Worm (Caenorhabditis elegans): ENCODE results near the gene rheb-1.
A peak's percentile ranks its signal among the peaks of the same experiment; 100 is the strongest.

rheb-1 gene

DNA sequence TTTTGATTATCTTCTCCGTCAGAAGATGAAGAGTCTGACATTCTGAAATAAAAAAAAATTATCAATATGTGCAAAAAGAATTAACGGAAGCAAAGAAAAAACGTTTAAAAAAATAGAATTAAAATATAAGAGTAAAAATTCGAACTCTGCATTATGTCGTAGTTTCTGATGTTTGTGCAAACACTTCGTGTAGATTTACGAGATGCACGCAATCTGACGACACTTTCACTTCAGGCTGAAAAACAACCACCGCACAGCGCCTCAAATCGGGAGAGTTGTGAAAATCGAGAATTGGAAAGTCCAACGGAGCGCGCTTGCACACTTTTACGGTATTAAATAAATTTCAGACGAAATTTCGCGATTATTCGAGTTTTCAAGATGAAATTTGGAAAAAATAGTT lies 49.2 kb downstream of the rheb-1 start, which contains the start of gene T26G10.1 (continued):
- TF ChIP-seq tbx-2 (tag; optimal IDR thresholded peaks at IDR 0.05) (peak; percentile 80), vab-15 (tag; optimal IDR thresholded peaks at IDR 0.05) (no peak), swsn-7 (tag; optimal IDR thresholded peaks at IDR 0.05) (peak; percentile 84), snpc-4 (tag; optimal IDR thresholded peaks at IDR 0.05) (peak; percentile 80), fkh-10 (GFP tag; optimal IDR thresholded peaks at IDR 0.05) (no peak), nhr-19 (GFP tag; conservative IDR thresholded peaks at IDR 0.05) (peak; percentile 91), pag-3 (tag; optimal IDR thresholded peaks at IDR 0.05; ENCODE audit: borderline replicate concordance, insufficient read depth) (no peak), mdl-1 (tag; optimal IDR thresholded peaks at IDR 0.05) (peak in 1 of 2 experiments; percentile 11), efl-3 (GFP tag; optimal IDR thresholded peaks at IDR 0.05) (no peak), pqm-1 (tag; optimal IDR thresholded peaks at IDR 0.05) (no peak), elt-3 (tag; optimal IDR thresholded peaks at IDR 0.05) (peak in 1 of 6 experiments; percentile 33), egl-13 (tag; optimal IDR thresholded peaks at IDR 0.05) (peak; percentile 56), ceh-63 (GFP tag; optimal IDR thresholded peaks at IDR 0.05) (no peak), snu-23 (GFP tag; optimal IDR thresholded peaks at IDR 0.05) (peak; percentile 87), nhr-85 (tag) (peak; percentile 87), unc-30 (tag; optimal IDR thresholded peaks at IDR 0.05) (no peak), mep-1 (tag; optimal IDR thresholded peaks at IDR 0.05) (peak; percentile 78), lin-14 (GFP tag; optimal IDR thresholded peaks at IDR 0.05) (peak; percentile 82), sup-37 (GFP tag; optimal IDR thresholded peaks at IDR 0.05) (no peak), aly-2 (tag; optimal IDR thresholded peaks at IDR 0.05) (no peak), irx-1 (tag; optimal IDR thresholded peaks at IDR 0.05) (peak; percentile 70), lsy-2 (tag; optimal IDR thresholded peaks at IDR 0.05) (peak; percentile 88), isw-1 (GFP tag; IDR thresholded peaks at IDR 0.05) (peak; percentile 91), mef-2 (tag; optimal IDR thresholded peaks at IDR 0.05) (no peak), elt-2 (tag; optimal IDR thresholded peaks at IDR 0.05) (peak; percentile 26), nhr-84 (tag; optimal IDR thresholded peaks at IDR 0.05) (no peak), ces-1 (GFP tag; optimal IDR thresholded peaks at IDR 0.05) (no peak), nhr-12 (tag; optimal IDR thresholded peaks at IDR 0.05) (no peak), lin-13 (GFP tag; optimal IDR thresholded peaks at IDR 0.05) (peak; percentile 48), blmp-1 (tag; optimal IDR thresholded peaks at IDR 0.05) (peak; percentile 93), dsc-1 (tag; optimal IDR thresholded peaks at IDR 0.05) (peak; percentile 75)
